Worm (Caenorhabditis elegans) whole organism, dauer: ENCODE measurements around the gene str-175.

Source experiments
- unc-62 ChIP-seq: sonication (generic microtip); optimal IDR thresholded peaks from 2 replicates; lab custom pipeline; 2017; ENCODE audit warnings: missing biosample characterization, missing genetic modification reagents, missing genetic modification characterization

str-175 gene

DNA sequence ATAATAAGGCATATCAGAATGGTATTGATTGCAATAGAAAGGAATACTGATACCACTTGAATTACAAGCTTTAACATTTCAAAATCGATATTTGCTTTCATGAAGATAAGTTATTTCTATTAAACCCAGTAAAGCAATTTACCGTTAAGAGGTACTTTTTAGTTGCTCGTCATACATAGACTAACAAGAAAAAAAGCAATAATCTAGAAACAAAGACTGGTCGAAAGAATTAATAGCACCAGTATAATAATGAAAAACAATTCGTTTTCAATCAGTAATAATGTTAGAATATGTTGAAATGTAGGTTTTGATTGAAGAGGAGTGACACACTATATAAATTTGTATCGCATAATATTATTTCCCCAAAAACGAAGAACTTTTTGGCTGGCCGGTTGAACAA is at the start of gene str-175:
Gene str-175 (minus strand): TSS at position 101 of the 400 bp plus-strand sequence.
- no peak for TF ChIP-seq unc-62 (GFP tag; lab: Kevin White, UChicago)

DNA sequence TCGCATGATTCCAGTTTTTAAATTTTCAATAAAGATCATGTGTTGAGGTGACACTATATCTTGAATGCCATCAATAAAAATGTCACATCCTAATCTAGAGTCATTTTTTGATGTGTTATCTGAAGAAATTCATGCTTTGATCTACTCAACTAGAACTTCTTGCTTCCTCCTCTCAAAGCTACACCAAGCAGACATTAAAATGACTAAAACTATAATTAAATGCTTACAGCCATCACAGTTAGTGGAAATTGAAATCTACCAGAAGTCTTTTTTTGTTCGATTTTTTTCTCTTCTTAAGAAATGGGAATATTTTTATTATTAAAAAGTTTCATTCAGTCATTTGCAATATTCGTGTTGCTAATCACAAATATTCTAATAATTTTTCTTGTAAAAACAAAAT is 47.3 kb upstream of the str-175 start, which contains the start of gene str-158:
Gene str-158 (plus strand): TSS at position 301 of the 400 bp plus-strand sequence.
- TF ChIP-seq unc-62 (GFP tag; lab: Kevin White, UChicago), result no peak

DNA sequence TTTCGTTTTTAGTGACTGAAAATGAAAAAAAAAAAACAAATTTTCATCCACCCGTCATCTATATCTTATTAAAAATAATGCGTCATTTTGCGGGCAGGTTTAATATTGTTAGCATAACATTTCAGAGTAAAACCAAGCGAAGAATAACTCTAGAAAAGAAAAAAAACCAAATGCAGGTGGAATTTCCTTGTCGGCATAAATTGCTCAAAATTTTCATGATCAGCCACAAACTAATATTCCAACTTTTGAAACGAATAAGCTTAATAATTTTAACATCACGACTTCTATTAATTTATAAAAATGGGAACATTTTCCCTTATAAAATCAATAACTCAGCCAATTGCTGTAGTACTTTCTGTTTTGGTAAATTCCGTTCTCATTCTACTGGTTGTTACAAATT is 45.2 kb upstream of the str-175 start, which contains the start of gene str-155:
Gene str-155 (plus strand): TSS at position 301 of the 400 bp plus-strand sequence.
- TF ChIP-seq unc-62 (GFP tag; lab: Kevin White, UChicago), result no peak

DNA sequence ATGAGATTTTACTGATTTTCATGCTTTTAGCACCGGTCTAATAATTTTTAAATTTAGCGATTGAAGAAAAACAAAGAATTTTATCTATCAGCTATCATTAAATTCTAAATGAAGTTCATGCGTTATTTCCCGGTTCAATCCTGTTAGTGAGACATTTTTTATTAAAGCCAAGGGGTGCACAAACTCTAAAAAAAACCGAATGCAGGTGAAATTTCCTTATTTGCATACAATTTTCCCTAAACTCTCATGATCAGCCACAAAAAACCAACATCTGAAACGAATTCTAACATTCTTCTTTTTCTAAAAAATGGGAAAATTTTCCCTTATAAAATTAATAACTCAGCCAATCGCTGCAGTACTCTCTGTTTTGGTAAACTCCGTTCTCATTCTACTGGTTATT is 42.6 kb upstream of the str-175 start, which contains the start of gene str-156:
Gene str-156 (plus strand): TSS at position 301 of the 400 bp plus-strand sequence.
- TF ChIP-seq unc-62 (GFP tag; lab: Kevin White, UChicago), result no peak

DNA sequence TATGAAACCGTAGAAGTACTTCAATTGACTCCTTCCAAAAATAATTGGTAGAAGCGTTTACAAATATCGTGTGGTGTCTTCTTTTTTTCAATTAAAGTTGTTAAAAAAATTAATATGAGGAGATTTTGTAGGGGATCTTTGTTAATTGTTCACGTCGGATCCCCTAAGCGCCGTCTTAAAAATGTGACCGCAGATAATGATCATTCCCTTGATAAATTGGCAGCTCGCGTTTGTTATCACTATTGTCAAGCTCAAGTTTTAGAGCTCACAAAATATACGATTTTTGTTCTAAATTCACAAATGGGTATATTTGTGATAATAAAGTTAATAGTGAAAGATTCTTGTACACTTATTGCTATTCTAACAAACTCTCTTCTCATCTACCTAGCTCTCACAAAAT is 38.6 kb upstream of the str-175 start, which contains the start of gene str-159:
Gene str-159 (plus strand): TSS at position 301 of the 400 bp plus-strand sequence.
- TF ChIP-seq unc-62 (GFP tag; lab: Kevin White, UChicago), result no peak

DNA sequence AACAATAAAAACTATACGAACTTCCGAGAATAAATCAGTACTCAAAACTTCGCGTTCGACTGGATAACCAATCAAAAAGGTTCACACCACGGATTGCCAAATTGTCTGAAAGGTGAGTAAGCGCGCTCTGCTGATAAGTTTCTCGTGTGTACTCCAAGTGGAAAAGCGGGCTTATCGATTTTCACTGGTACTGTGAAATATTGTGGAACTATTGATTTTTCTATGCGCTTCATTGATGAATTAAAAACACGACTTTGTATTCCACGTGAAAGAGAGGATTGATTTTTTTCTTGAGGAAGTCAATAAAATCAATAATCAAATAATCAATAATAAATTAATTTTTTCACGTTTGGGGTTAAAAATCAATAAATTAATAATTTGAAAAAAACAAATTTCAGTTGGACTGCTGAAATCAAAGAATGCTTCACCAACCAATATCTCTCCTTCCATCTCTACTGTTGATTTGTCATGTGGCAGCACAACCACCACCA is 35.2 kb upstream of the str-175 start, which contains the start of gene T08B6.4:
Gene T08B6.4 (plus strand): TSS at position 51 of the 491 bp plus-strand sequence.
- TF ChIP-seq unc-62 (GFP tag; lab: Kevin White, UChicago), result no peak

DNA sequence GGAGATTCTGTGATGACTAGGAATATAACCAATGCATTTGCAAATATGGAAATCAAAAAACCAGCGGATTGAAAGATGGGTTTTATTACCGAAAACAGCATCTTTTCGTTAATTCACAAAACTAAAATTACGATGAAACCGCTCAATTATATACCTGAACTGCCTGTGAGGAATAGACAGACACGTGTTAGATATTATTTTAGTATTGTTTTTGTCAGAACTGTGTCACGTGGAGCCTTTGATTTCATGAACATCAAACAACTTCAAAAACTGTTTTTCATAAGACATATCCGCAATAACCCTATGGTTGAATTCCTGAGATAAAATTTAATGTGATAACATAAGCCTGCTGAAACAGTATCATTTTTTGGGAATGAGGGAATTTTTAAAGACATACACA is 33.5 kb upstream of the str-175 start, which contains the start of gene str-161:
Gene str-161 (minus strand): TSS at position 101 of the 400 bp plus-strand sequence.
- TF ChIP-seq unc-62 (GFP tag; lab: Kevin White, UChicago), result no peak

DNA sequence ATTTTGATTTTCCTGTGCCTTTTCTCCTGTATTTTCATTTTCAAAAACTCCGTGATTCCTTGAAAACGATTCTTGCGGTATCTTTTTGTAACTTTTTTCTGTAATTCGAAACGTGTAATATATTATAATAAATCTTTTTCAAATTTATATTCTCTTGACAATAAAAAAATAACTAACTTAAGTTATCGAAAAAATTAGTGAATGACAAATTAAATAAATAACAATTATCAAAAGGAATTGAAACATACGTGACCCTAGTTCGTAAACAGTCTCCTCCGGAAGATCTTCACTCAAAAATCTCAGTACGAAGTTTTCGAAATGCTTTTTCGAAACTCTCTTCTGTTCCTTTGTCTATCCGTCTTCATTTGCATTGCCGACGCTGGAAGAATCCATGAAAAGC is 20.1 kb upstream of the str-175 start, which contains the start of gene T08B6.9:
Gene T08B6.9 (plus strand): TSS at position 301 of the 400 bp plus-strand sequence.
- TF ChIP-seq unc-62 (GFP tag; lab: Kevin White, UChicago), result no peak

DNA sequence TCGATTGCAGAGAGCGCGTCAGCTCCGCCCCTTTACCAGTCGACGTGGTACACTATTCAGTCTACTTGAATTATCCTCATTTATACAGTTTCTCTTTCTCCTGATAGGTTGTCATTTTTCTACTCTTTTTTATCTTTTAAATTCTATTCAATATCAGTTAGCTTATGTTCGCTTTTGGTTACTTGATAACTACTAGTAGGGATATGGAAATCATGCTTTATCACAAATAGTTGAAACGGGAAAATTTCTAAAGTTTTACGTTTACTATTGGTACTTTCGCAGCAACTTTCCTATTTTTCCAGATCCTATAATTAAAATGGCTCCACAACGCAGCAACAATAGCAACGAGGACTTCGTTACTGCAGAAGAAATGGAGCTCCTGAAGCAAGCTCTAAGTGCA is 19.2 kb upstream of the str-175 start, which contains the start of gene sgnh-1:
Gene sgnh-1 (plus strand): TSS at position 301 of the 400 bp plus-strand sequence.
- no peak for TF ChIP-seq unc-62 (GFP tag; lab: Kevin White, UChicago)

DNA sequence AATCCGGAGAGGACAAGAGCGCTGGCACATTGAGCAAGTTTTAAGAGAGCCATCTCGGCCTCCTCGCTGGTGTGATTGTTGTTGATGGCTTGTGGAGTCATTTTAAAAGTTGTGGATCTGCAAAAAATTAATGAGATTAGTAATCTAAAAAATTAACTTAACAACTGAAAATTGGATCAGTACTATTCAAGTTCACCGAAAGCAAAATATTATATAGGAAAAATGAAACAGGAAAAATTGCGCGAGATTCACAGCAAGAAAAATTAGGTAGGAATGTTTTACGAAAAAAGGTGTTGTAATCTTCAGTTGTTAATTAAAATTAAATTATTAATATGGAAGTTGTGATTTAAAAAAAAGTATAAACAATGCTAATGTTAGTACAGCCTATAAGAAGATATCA is 16.8 kb upstream of the str-175 start, which contains the start of gene T08B6.1:
Gene T08B6.1 (minus strand): TSS at position 101 of the 400 bp plus-strand sequence.
- no peak for TF ChIP-seq unc-62 (GFP tag; lab: Kevin White, UChicago)

DNA sequence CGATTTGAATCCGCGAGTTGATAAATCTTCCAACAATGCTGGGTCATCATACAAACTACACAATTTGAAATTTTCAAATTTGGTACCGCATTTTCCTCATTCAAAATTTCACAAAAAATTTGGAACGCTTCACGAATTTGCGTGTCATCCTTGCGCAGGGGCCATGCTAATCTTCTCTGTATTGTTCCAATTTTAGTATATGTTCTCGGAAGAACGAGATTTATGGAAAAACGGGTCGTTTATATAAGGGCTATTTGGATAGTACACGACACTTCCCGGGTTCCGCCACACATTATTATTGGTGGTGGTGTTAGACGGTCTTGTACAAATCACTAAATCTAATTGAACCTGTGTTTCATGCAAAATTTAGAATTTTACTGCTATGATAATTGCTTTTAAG is 15.0 kb upstream of the str-175 start:
- no peak for TF ChIP-seq unc-62 (GFP tag; lab: Kevin White, UChicago)

DNA sequence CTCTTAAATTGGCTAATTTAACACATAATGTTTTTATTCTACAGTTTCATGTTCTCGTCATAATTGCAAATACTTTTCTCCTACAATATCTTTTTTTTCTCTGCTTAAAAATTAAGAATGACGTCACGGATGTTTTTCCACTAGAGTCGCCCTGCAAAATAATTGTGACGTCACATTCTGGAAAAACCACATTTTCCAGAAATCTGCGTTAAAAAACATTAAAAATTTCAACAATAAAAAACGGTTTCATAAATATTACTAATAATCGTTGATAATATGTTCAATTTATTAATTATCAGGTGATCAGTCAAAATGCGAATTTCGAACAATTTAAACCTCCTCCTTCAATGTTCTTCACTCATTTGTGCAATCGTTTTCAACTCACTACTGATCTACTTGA is 13.5 kb upstream of the str-175 start, which contains the start of gene str-166:
Gene str-166 (plus strand): TSS at position 301 of the 400 bp plus-strand sequence.
- no peak for TF ChIP-seq unc-62 (GFP tag; lab: Kevin White, UChicago)

DNA sequence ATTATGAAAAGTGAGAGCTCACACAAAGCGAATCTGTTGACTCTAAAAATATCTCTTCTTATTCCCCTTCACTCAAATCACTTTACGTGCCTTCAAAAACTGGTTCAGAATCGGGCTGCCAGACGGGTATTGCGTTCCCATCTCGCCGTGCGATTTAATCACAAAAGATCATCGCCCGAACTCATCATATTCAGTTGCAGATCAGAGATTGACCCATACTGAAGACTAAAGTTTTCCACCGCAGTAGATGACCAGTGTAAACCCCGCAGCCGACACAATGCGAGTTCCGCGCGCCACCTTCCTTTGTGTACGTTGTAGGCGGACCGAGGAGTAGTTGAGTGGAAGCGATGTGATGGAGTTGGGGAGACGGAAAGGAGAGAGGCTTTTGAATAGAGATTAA is 10.2 kb upstream of the str-175 start:
- TF ChIP-seq unc-62 (GFP tag; lab: Kevin White, UChicago), result no peak

DNA sequence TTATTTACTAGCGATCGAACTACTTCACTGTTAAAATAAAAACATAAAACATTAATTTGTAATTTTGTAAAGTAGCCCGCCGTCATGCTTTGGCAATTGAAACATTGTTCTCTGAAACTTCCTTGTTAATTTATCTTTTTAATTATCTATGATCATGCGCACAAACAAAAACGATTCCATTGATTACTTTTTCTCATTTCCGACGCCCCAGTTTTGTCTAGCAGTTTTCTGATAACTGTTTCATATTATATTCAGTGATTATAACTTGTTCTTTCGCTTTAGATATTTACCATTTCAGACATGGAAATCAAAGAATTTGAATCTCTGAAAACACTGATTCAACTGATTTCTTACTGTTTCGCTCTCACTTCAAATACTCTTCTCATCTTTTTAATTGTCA is 6.7 kb upstream of the str-175 start, which contains the start of gene str-170:
Gene str-170 (plus strand): TSS at position 301 of the 400 bp plus-strand sequence.
- TF ChIP-seq unc-62 (GFP tag; lab: Kevin White, UChicago), result no peak

DNA sequence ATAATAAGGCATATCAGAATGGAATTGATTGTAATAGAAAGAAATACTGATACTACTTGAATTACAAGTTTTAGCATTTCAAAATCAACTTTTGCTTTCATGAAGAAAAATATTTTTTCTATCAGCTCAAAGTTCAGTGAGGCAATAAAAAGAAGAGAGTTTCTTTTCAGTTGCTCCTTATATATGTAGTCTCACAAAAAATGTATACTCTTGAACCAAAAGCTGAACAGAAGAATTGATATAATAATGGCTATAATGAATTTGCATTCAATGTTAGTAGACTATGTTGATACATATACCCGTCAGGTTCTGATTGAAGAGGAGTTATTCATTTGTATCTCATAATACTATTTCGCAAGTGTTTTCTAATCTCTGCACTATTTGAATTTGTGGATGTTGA is 4.2 kb upstream of the str-175 start, which contains the start of gene str-174:
Gene str-174 (minus strand): TSS at position 101 of the 400 bp plus-strand sequence.
- no peak for TF ChIP-seq unc-62 (GFP tag; lab: Kevin White, UChicago)

DNA sequence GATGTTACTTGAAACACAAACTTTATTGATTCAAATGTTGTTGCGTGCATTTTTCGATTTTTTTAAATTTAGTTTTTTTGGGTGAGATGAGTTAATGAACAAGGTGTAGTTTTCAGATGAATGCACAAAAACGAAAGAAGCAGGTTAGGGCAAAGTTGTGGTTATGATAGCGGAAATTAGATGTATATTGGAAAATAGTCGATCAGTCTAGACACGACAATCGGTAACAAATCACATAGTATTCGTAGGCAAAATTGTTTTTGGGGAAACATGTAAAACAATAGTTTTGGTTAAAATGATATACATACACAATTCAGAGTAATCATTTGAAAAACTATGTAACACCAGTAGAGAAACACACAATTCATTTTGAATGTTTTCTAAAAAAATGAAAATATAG is 2.8 kb downstream of the str-175 start, which contains the start of gene str-172:
Gene str-172 (minus strand): TSS at position 101 of the 400 bp plus-strand sequence.
- TF ChIP-seq unc-62 (GFP tag; lab: Kevin White, UChicago), result no peak
